Fruit fly (Drosophila melanogaster) ovary, adult (tissue): ENCODE results near the gene Inx2.

ENCODE experiments used
- CG17801 ChIP-seq: fragments of 200-800 bp; optimal IDR thresholded peaks from 2 replicates; lab custom pipeline; 2019; ENCODE audit warnings: missing biosample characterization, mild to moderate bottlenecking, missing genetic modification characterization, moderate library complexity; ENCODE audit not compliant: partially characterized antibody

Inx2 gene

DNA sequence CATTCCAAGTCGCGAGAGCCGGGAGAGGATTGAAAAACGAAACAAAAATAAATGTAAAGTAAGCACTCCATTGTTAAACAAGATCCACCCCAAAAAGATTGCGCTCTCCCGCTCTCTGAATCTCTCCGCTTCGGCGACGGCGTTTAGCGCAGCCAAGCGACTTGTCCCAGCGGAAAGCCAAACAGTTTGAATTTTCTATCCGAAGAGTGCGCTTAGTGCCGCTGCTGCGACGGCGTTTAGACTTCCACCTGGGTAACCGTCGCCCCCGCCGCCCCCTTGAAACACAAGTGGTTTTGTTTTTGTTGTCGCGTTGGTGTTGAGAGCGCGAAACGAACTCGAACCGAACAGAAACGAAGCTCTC lies at the start of gene Inx2:
Inx2 (plus strand) TSS at position 181 of the 361 bp plus-strand sequence.
- peak; percentile 85 for TF ChIP-seq CG17801 (GFP tag; lab: Kevin White, UChicago)

DNA sequence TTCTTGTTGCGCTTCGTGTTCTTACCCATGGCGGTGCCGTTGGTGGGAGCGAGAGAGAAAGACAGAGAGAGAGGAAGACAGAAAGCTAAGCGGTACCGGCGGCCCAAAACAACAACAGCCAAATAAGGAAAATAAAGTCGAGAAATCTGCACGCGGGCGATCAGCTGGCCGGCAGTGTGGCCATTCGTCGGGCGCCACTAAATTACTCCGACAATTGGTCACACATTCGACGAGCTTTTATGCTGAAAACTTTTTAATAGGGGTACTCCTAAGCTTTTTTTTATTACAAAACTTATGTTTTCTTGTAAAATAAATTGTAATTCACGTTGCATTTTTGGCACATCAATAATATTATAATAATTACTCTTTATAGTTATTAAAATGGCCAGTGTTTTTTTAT lies 29.9 kb upstream of the Inx2 start, which contains the start of gene Setd3:
Setd3 (minus strand) TSS at position 187 of the 400 bp plus-strand sequence.
- TF ChIP-seq CG17801 (GFP tag; lab: Kevin White, UChicago): peak; percentile 17

DNA sequence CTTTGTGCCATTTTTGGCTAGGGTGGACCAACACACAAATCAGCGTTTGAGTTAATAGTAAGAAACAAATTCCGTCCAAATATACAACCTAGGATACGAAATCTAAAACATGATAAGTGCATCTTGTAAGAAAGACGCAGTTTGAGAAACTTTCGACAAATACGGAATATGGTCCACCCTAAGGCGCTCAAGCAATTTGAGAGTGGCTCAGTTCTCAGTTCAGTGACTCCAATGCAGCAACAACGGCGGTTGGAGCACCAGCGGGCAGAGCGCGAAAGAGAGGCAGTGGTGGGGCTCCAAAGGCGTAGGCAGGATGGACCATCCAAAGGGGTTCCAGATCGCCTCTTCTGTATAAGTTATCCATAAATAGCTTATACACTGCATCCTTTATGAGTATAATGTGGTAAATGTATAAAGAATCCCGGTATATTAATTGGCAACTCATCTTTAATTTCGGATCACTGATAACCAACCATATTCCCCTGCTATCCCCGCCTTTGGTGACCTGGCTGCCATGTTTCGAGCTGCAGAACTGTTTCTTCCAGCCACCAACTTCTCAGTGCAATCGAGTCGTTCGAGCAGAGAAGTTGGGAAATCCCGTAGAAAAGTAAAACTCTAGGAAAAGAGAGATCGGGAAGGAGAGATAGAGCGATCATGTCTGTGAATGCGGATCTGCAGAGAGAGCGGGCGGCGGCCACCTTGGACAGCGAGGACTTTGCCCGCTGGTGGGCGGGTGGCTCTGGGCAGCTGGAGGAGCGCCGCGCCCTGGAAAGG lies 28.9 kb upstream of the Inx2 start, which contains the start of gene CG4586:
CG4586 (plus strand) TSS at position 555 of the 774 bp plus-strand sequence.
- TF ChIP-seq CG17801 (GFP tag; lab: Kevin White, UChicago): peak; percentile 98

DNA sequence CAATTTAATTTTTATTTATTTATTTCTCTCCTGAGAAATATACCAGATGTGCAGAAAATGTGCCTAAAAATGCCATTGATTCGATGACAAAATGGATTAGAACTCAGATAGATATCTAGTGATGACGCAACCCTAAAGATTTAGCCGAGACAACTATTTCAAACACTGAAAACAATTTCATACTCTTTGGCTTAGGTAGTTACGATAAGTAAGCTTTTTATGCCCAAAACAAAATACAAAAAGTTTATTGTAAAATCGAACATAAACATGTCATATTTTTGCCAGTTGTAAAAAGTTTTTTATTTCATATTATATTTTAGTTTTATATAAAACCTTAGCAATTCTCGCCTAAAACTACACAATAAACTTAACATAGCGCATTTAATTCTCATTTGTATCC lies 25.1 kb upstream of the Inx2 start, which contains the start of gene CG3040:
CG3040 (minus strand) TSS at position 54 of the 400 bp plus-strand sequence.
- peak; percentile 60 for TF ChIP-seq CG17801 (GFP tag; lab: Kevin White, UChicago)

DNA sequence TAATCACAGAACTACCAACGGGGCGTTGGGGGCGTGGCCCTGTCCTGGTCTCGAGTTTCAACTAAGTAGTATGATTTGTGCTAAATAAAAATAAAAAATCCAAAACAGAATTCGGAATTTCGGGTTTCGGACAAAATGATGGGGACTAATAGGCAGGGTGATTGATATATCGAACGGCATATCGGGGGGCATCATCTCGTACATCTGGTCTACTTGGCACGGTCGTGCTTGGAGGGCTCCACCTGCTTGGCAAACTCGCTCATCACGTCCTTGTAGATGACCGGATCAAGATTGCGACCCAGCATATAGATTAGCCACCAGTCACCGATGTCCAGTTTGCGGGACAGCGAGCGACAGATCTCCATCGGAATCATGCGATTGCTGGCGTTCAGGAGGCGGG lies 24.3 kb upstream of the Inx2 start:
- TF ChIP-seq CG17801 (GFP tag; lab: Kevin White, UChicago): no peak

DNA sequence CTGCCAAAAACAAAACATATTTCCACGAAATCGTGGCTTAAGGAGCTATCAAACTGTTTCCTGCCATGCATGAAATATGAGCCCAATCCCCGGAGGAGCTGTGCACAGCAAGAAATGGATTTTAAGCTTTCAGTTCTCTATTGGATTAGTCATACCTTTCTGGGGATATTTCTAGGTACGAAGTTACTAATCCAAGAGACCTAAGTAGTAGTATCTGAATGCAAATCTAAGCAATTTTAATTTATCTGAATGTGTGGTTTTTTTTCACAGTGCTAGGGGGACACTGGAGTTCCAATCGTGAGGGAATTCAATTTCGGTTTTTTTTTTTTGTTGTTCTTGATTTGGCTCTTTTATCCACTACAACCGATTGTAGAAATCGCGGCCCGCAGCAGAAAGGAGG lies 22.1 kb upstream of the Inx2 start:
- TF ChIP-seq CG17801 (GFP tag; lab: Kevin White, UChicago): no peak

DNA sequence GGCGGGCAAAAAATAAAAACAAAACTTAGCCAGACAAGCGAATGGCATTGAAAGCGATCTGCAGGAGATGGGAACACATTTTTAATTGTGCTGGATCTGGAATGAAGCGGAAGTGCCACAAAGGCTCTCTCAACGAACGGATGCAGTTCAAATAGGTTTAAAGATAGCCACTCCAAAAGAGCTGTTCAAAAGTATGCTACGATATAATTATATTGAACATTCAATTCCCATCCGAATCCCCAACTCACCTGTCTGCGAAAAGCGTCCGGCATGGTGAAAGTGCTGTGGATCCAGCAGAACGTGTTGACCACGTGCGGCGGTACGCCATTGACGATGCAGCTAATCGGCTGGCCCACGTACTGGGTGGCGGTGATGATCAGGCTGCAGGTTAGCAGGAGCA lies 21.6 kb upstream of the Inx2 start:
- TF ChIP-seq CG17801 (GFP tag; lab: Kevin White, UChicago): no peak

DNA sequence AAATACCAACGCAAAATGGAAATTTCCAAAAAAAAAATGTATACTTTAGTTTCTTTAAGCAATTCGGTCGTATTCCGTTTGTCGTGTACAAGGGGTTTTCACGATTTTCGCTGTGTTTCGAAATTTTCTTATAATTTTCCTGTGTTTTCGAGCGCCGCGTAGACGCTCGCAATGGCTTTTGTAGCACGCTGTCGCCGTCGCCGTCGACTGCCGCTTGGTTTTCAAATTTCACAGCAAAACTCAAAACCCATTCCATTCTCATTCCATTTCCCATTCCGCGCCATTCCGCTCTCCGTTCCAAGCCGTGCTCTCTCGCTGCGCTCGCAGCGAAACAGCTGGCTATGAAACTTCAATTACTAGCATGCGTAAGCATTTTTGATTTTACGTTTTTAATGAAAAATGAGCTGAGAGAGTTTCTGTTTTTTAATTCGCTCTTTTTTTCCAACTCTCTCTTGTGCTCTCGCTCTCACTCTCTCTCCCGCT lies 17.0 kb upstream of the Inx2 start:
- no peak for TF ChIP-seq CG17801 (GFP tag; lab: Kevin White, UChicago)

DNA sequence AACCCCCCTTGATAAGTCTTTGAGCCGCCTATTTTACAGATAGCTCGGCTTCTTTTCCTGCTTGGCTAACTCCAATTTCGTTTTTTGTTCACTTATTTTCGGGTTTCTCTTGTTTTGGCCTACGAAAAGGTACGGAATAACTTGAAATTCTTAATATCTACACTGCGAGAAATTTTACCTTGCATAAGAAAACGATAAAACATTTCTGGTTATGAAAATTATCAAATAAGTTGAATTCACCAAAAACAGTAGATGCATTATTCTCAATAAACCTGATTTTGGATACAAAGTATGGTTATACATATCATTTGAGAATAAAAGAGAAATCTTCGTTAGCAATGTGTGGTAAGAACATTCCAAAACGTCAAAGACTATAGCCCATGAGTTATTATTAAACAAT lies 16.4 kb upstream of the Inx2 start:
- no peak for TF ChIP-seq CG17801 (GFP tag; lab: Kevin White, UChicago)

DNA sequence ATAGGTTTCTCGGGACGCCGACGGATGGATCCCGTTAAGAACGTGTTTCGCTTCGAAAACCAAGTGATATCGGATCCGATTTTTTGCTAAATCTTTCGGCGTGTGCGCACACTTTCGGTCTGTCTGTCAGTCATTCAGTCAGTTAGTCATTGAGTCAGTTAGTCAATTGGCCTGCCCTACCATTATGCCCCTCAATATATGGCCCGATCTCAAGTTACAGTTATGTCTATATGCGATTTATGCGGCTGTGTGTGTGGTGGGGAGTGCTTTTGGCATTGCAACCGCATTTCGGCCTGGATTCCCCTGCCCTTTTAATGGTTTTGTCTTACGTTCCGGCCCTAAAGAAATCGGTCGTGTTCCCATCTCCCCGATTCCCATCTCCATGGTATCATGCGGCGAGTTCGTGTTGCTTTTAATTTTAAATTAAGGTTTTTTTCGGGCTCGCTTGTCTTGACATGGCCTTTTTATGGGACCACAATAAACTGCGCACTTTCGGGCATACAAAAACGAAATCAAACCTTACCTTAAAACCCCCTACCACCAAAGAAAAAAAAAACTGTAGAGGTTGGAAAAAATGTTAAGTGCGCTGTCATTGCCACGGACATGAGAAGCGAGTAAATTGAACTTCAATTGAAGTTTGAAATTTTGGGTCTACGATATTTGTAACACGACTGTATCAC lies 15.6 kb upstream of the Inx2 start:
- TF ChIP-seq CG17801 (GFP tag; lab: Kevin White, UChicago): no peak

DNA sequence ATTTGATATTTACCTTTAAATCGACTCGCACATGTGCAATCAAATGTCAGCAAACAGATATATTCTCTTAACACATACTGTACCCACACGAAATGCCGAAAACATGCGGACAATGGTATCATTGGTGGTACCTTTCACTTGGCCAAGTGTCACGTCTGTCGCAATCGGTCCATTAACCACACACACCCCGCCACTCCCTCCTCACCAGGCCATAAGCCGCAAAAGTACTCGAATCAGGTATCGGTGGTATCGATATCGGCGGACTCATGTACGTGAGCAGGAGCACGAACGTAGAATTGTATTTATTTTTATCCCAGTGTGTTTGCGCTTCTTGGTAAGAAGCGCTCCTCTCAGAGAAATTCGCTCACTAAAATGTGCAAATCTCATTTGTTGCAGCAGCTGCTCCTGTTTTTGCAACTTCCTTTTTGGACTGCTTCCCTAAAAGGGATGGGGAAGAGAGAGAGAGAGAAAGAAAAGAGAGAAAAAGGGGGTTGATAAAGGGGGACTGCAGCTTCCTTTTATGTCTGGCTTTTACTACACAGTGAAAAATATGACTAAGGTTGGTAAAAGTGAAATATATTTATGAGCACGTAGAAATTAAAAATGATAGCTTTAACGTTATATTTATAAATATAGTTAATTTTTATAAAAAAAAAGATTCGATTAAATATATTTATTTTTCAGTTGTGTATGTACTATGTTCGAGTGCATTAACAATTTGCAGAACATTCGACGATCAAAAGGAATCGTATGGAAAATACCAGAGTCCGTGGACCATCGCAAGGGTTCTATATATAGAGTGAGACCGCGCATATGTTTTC lies 14.8 kb upstream of the Inx2 start:
- TF ChIP-seq CG17801 (GFP tag; lab: Kevin White, UChicago): no peak

DNA sequence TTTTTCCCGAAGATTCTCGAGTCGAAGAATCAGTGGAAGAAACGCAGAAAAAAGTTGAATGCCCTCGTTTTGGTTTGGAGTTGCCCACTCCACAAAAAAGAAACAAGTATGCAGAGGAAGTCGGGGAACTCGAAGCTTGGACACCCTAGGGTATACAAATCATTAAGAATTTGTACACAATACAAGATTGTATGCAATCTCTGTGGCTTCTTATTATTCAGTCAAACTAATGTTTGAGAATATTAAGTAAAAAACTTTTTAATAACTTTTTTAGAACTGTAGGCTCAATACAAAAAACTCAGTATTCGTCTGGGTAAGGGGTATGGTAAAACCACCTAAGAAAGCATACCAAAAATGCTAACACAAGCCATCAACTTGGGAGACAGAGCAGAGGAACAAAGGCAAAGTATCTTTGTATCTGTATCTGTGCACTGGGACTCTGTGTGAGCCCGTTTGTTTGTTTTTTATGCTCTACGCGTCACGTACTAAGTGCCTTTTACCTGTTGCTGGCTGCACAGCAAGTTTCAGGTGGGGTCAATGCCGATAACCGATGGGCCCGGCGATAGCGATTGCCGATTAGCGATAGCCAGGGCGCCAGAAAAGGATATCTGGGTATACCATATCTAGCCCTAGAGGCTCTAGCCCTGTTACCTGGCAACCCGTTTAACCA lies 13.2 kb upstream of the Inx2 start:
- TF ChIP-seq CG17801 (GFP tag; lab: Kevin White, UChicago): peak; percentile 89

DNA sequence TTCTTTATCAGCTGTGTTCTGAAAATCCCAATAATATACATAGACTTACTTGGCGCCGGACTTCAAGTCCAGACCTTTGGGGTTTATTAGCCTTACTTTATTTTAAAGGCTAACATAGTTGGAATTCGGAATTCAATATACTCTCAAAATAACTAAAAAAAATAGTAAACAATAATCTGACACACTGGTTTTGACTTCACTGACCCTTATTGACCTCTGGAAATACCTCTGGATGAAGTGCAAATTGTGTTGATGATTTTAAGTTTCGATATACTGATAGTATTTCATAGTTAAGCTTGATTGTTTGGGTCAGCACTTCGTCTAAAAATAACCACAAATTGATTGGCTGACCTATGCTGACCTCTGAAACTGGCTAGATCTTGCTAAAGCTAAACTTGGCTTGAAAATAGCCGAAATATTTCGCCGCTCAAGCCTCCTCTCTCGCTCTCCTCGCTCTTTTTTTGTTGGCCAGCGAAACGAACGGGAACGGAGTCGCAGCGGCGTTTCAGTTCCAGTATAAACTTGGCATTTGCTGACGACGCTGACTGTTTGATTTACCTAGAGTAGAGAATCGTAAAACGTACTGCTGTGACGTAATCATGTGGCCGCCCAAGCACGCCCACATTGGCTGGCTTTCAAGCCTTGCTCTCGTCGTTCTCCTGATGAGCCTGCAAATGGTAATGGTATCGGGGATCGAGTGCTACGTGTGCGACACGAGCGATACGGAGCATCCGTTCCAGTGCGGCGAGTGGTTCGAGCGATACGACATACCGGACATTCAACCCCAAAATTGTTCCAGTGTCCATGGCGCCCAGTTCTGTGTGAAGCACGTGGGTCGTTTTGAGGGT lies 12.3 kb upstream of the Inx2 start, which contains the start of gene bou:
bou (plus strand) TSS at position 507 of the 848 bp plus-strand sequence.
- peak; percentile 11 for TF ChIP-seq CG17801 (GFP tag; lab: Kevin White, UChicago)
